Fruit fly (Drosophila melanogaster): ENCODE results near the gene CG9175.

Gene CG9175

dm6 chr2L:6088371-6089365, 10.1 kb downstream of the CG9175 start (continued):
- no peak for TF ChIP-seq HLH3B (GFP tag; IDR thresholded peaks at IDR 0.05)
- TF ChIP-seq Neu2 (GFP tag; optimal IDR thresholded peaks at IDR 0.05; ENCODE audit: borderline replicate concordance), result no peak
- peak; percentile 27 for TF ChIP-seq Ssrp (tag; optimal IDR thresholded peaks at IDR 0.05)
- peak; percentile 88 for TF ChIP-seq CG32767 (GFP tag; IDR thresholded peaks at IDR 0.05)
- TF ChIP-seq CG30431 (GFP tag; optimal IDR thresholded peaks at IDR 0.05), result no peak
- no peak for TF ChIP-seq br (optimal IDR thresholded peaks at IDR 0.05)
- TF ChIP-seq twi (tag; optimal IDR thresholded peaks at IDR 0.05), result peak; percentile 99
- peak; percentile 1 for TF ChIP-seq CG15696 (tag; optimal IDR thresholded peaks at IDR 0.05)
- peak; percentile 62; the same call in 1 of the 2 replicates for TF ChIP-seq seq (GFP tag; IDR thresholded peaks at IDR 0.05)
- TF ChIP-seq wor (GFP tag; IDR thresholded peaks at IDR 0.05), result no peak
- TF ChIP-seq ac (GFP tag; optimal IDR thresholded peaks at IDR 0.05), result peak; percentile 1
- no peak for TF ChIP-seq hth (optimal IDR thresholded peaks at IDR 0.05)
- peak; percentile 68 for TF ChIP-seq oc (tag; optimal IDR thresholded peaks at IDR 0.05)
- peak; percentile 6 for TF ChIP-seq exex (tag; optimal IDR thresholded peaks at IDR 0.05)
- peak; percentile 91 for TF ChIP-seq sens (GFP tag)
- peak; percentile 42 for TF ChIP-seq CG6813 (GFP tag; optimal IDR thresholded peaks at IDR 0.05)
- TF ChIP-seq zen (tag; optimal IDR thresholded peaks at IDR 0.05), result peak; percentile 67
- TF ChIP-seq pros (GFP tag; optimal IDR thresholded peaks at IDR 0.05), result peak; percentile 99
- TF ChIP-seq knrl (GFP tag; IDR thresholded peaks at IDR 0.05; ENCODE audit: partially characterized antibody), result peak; percentile 50; the same call in 2 of the 3 replicates
- peak; percentile 36 for TF ChIP-seq CG15601 (tag; optimal IDR thresholded peaks at IDR 0.05)
- TF ChIP-seq gcm (GFP tag; optimal IDR thresholded peaks at IDR 0.05), result peak; percentile 57
- peak; percentile 31 for TF ChIP-seq Myb (GFP tag; optimal IDR thresholded peaks at IDR 0.05)
- TF ChIP-seq CG7745 (tag; optimal IDR thresholded peaks at IDR 0.05), result peak; percentile 52
- TF ChIP-seq ewg (GFP tag; optimal IDR thresholded peaks at IDR 0.05), result peak; percentile 63
- TF ChIP-seq Awh (GFP tag; IDR thresholded peaks at IDR 0.05), result peak; percentile 55; the same call in 1 of the 2 replicates
- peak; percentile 27 for TF ChIP-seq CG17829 (tag; optimal IDR thresholded peaks at IDR 0.05)
- TF ChIP-seq Dbx (GFP tag; IDR thresholded peaks at IDR 0.05), result peak; percentile 49; the same call in 2 of the 3 replicates
- peak; percentile 51; the same call in 1 of the 2 replicates for TF ChIP-seq nerfin-2 (GFP tag; IDR thresholded peaks at IDR 0.05; ENCODE audit: partially characterized antibody)
- TF ChIP-seq HLH4C (GFP tag; IDR thresholded peaks at IDR 0.05; ENCODE audit: partially characterized antibody), result peak; percentile 44; the same call in 1 of the 3 replicates
- TF ChIP-seq gem (tag; optimal IDR thresholded peaks at IDR 0.05), result peak; percentile 63
- TF ChIP-seq CG2678 (tag; optimal IDR thresholded peaks at IDR 0.05), result peak; percentile 30
- TF ChIP-seq CG17568 (GFP tag; optimal IDR thresholded peaks at IDR 0.05), result peak; percentile 51
- TF ChIP-seq jigr1 (GFP tag; IDR thresholded peaks at IDR 0.05), result no peak
- TF ChIP-seq CG15514 (GFP tag; optimal IDR thresholded peaks at IDR 0.05), result peak; percentile 7
- TF ChIP-seq ranshi (GFP tag; IDR thresholded peaks at IDR 0.05), result 0 out of 2 replicates have a peak, but pooled peaks have one; percentile 6
- TF ChIP-seq CG42726 (GFP tag; IDR thresholded peaks at IDR 0.05; ENCODE audit: partially characterized antibody), result peak; percentile 100
- peak; percentile 93 for TF ChIP-seq dm (GFP tag; optimal IDR thresholded peaks at IDR 0.05)
- peak; percentile 51; the same call in 1 of the 2 replicates for TF ChIP-seq NFAT (GFP tag; IDR thresholded peaks at IDR 0.05)
- TF ChIP-seq sob (GFP tag; IDR thresholded peaks at IDR 0.05), result peak; percentile 58
- TF ChIP-seq Opbp (GFP tag; IDR thresholded peaks at IDR 0.05; ENCODE audit: partially characterized antibody), result peak; percentile 82
- no peak for TF ChIP-seq pnt (GFP tag; optimal IDR thresholded peaks at IDR 0.05)
- peak; percentile 84 for TF ChIP-seq D (optimal IDR thresholded peaks at IDR 0.05)
- TF ChIP-seq D (GFP tag; optimal IDR thresholded peaks at IDR 0.05), result peak; percentile 31
- TF ChIP-seq Hand (GFP tag; optimal IDR thresholded peaks at IDR 0.05), result peak; percentile 51
- no peak for TF ChIP-seq sqz (GFP tag; optimal IDR thresholded peaks at IDR 0.05)
- no peak for TF ChIP-seq CG12219 (GFP tag; optimal IDR thresholded peaks at IDR 0.05)
- peak; percentile 60 for TF ChIP-seq Nf-YC (tag; optimal IDR thresholded peaks at IDR 0.05)
